Fruit fly (Drosophila melanogaster) whole organism, embryonic: ENCODE measurements around the gene Art8.

ENCODE experiments used
- Ada2b ChIP-seq: fragments of 200-800 bp; sonication (Bioruptor generic); IDR thresholded peaks from 2 replicates; pipeline ENCODE4 v1.3.6; 2022; ENCODE audit warnings: missing biosample characterization, missing genetic modification characterization
- CG10267 ChIP-seq: fragments of 200-800 bp; sonication (Bioruptor generic); optimal IDR thresholded peaks from 2 replicates; lab custom pipeline; 2018; ENCODE audit warnings: missing biosample characterization, mild to moderate bottlenecking, missing genetic modification characterization, moderate library complexity
- CG10366 ChIP-seq: fragments of 200-800 bp; sonication (Bioruptor generic); IDR thresholded peaks from 2 replicates; pipeline ENCODE4 v1.3.6; 2022; ENCODE audit warnings: missing biosample characterization, missing genetic modification characterization
- CG11085 ChIP-seq: fragments of 200-800 bp; sonication (Bioruptor generic); IDR thresholded peaks from 2 replicates; pipeline ENCODE4 v1.3.6; 2022; ENCODE audit warnings: missing biosample characterization, missing genetic modification characterization
- CG13624 ChIP-seq: fragments of 200-800 bp; sonication (Bioruptor generic); optimal IDR thresholded peaks from 2 replicates; lab custom pipeline; 2016; ENCODE audit warnings: missing biosample characterization, missing genetic modification characterization
- CG13894 ChIP-seq: fragments of 200-800 bp; sonication (Bioruptor generic); optimal IDR thresholded peaks from 3 replicates; lab custom pipeline; 2018; ENCODE audit warnings: missing biosample characterization, mild to moderate bottlenecking, missing genetic modification characterization, moderate library complexity
- CG1647 ChIP-seq: fragments of 200-800 bp; sonication (Bioruptor generic); optimal IDR thresholded peaks from 3 replicates; lab custom pipeline; 2016; ENCODE audit warnings: missing biosample characterization, missing genetic modification characterization
- CG16863 ChIP-seq: fragments of 200-800 bp; sonication (Bioruptor generic); optimal IDR thresholded peaks from 3 replicates; lab custom pipeline; 2016; ENCODE audit warnings: missing biosample characterization, missing genetic modification characterization
- CG17359 ChIP-seq: fragments of 200-800 bp; sonication (Bioruptor generic); optimal IDR thresholded peaks from 3 replicates; lab custom pipeline; 2018; ENCODE audit warnings: missing biosample characterization, mild to moderate bottlenecking, missing genetic modification characterization, moderate library complexity
- CG18619 ChIP-seq: fragments of 200-800 bp; sonication (Bioruptor generic); optimal IDR thresholded peaks from 3 replicates; lab custom pipeline; 2017; ENCODE audit warnings: missing biosample characterization, mild to moderate bottlenecking, missing genetic modification characterization
- CG2202 ChIP-seq: fragments of 200-800 bp; sonication (Bioruptor generic); optimal IDR thresholded peaks from 2 replicates; lab custom pipeline; 2018; ENCODE audit warnings: missing biosample characterization, mild to moderate bottlenecking, missing genetic modification characterization
- CG31224 ChIP-seq: fragments of 200-800 bp; sonication (Bioruptor generic); IDR thresholded peaks from 2 replicates; pipeline ENCODE4 v1.3.6; 2022; ENCODE audit warnings: missing biosample characterization, missing genetic modification characterization
- CG3281 ChIP-seq: fragments of 200-800 bp; sonication (Bioruptor generic); optimal IDR thresholded peaks from 3 replicates; lab custom pipeline; 2017; ENCODE audit warnings: missing biosample characterization, mild to moderate bottlenecking, missing genetic modification characterization
- CG6654 ChIP-seq: fragments of 200-800 bp; sonication (Bioruptor generic); optimal IDR thresholded peaks from 2 replicates; lab custom pipeline; 2017; ENCODE audit warnings: missing biosample characterization, mild to moderate bottlenecking, missing genetic modification characterization
- CG6854 ChIP-seq: fragments of 200-800 bp; sonication (Bioruptor generic); optimal IDR thresholded peaks from 3 replicates; lab custom pipeline; 2017; ENCODE audit warnings: missing biosample characterization, mild to moderate bottlenecking, missing genetic modification characterization
- CG7786 ChIP-seq: fragments of 200-800 bp; sonication (Bioruptor generic); optimal IDR thresholded peaks from 2 replicates; lab custom pipeline; 2016; ENCODE audit warnings: missing biosample characterization, missing genetic modification characterization
- CG8089 ChIP-seq: fragments of 200-800 bp; sonication (Bioruptor generic); optimal IDR thresholded peaks from 3 replicates; lab custom pipeline; 2016; ENCODE audit warnings: missing biosample characterization, missing genetic modification characterization
- CG9817 ChIP-seq: fragments of 200-800 bp; sonication (Bioruptor generic); optimal IDR thresholded peaks from 2 replicates; lab custom pipeline; 2018; ENCODE audit warnings: missing biosample characterization, mild to moderate bottlenecking, missing genetic modification characterization, moderate library complexity
- E2f1 ChIP-seq: fragments of 200-800 bp; sonication (Bioruptor generic); IDR thresholded peaks from 2 replicates; pipeline ENCODE4 v1.3.6; 2022; ENCODE audit warnings: missing biosample characterization, missing genetic modification characterization
- Fer2 ChIP-seq: fragments of 200-800 bp; sonication (Bioruptor generic); optimal IDR thresholded peaks from 2 replicates; lab custom pipeline; 2018; ENCODE audit warnings: missing biosample characterization, mild to moderate bottlenecking, missing genetic modification characterization, moderate library complexity
- Fer3 ChIP-seq: fragments of 200-800 bp; sonication (Bioruptor generic); optimal IDR thresholded peaks from 2 replicates; lab custom pipeline; 2018; ENCODE audit warnings: missing biosample characterization, mild to moderate bottlenecking, missing genetic modification characterization, moderate library complexity
- HLH3B ChIP-seq: fragments of 200-800 bp; sonication (Bioruptor generic); IDR thresholded peaks from 2 replicates; pipeline ENCODE4 v1.3.6; 2022; ENCODE audit warnings: missing biosample characterization, missing genetic modification characterization
- NK7.1 ChIP-seq: fragments of 200-800 bp; sonication (Bioruptor generic); optimal IDR thresholded peaks from 3 replicates; lab custom pipeline; 2016; ENCODE audit warnings: missing biosample characterization, missing genetic modification characterization
- Oli ChIP-seq: fragments of 200-800 bp; sonication (Bioruptor generic); optimal IDR thresholded peaks from 2 replicates; lab custom pipeline; 2018; ENCODE audit warnings: missing biosample characterization, mild to moderate bottlenecking, missing genetic modification characterization, moderate library complexity
- Poxn ChIP-seq: fragments of 200-800 bp; sonication (Bioruptor generic); IDR thresholded peaks from 2 replicates; pipeline ENCODE4 v1.3.6; 2022; ENCODE audit warnings: missing biosample characterization, missing genetic modification characterization
- Six4 ChIP-seq: fragments of 200-800 bp; sonication (Bioruptor generic); optimal IDR thresholded peaks from 2 replicates; lab custom pipeline; 2016; ENCODE audit warnings: missing biosample characterization, missing genetic modification characterization
- Sox100B ChIP-seq: fragments of 200-800 bp; sonication (Bioruptor generic); optimal IDR thresholded peaks from 3 replicates; lab custom pipeline; 2018; ENCODE audit warnings: missing biosample characterization, mild to moderate bottlenecking, missing genetic modification characterization
- Sox102F ChIP-seq: fragments of 200-800 bp; sonication (Bioruptor generic); optimal IDR thresholded peaks from 2 replicates; lab custom pipeline; 2018; ENCODE audit warnings: missing biosample characterization, mild to moderate bottlenecking, missing genetic modification characterization, moderate library complexity
- cg ChIP-seq: fragments of 200-800 bp; sonication (Bioruptor generic); optimal IDR thresholded peaks from 3 replicates; lab custom pipeline; 2019; ENCODE audit warnings: missing biosample characterization, mild to moderate bottlenecking, missing genetic modification characterization, moderate library complexity
- croc ChIP-seq: fragments of 200-800 bp; sonication (Bioruptor generic); conservative IDR thresholded peaks from 3 replicates; pipeline ENCODE4 v1.3.6; 2022; ENCODE audit warnings: missing biosample characterization, missing genetic modification characterization
- dan ChIP-seq: fragments of 200-800 bp; sonication (Bioruptor generic); IDR thresholded peaks from 2 replicates; pipeline ENCODE4 v1.3.6; 2022; ENCODE audit warnings: missing biosample characterization, missing genetic modification characterization
- esg ChIP-seq: fragments of 200-800 bp; sonication (Bioruptor generic); conservative IDR thresholded peaks from 2 replicates; pipeline ENCODE4 v1.3.6; 2022; ENCODE audit warnings: missing biosample characterization, missing genetic modification characterization
- fd96Cb ChIP-seq: fragments of 200-800 bp; sonication (Bioruptor generic); optimal IDR thresholded peaks from 2 replicates; lab custom pipeline; 2018; ENCODE audit warnings: missing biosample characterization, mild to moderate bottlenecking, missing genetic modification characterization, moderate library complexity
- gcm ChIP-seq: fragments of 200-800 bp; sonication (Bioruptor generic); optimal IDR thresholded peaks from 2 replicates; lab custom pipeline; 2019; ENCODE audit warnings: missing biosample characterization, mild to moderate bottlenecking, missing genetic modification characterization, moderate library complexity
- gem ChIP-seq: fragments of 200-800 bp; sonication (Bioruptor generic); optimal IDR thresholded peaks from 2 replicates; lab custom pipeline; 2019; ENCODE audit warnings: missing biosample characterization, mild to moderate bottlenecking, missing genetic modification characterization, moderate library complexity
- gro ChIP-seq: fragments of 200-800 bp; sonication (Bioruptor generic); optimal IDR thresholded peaks from 2 replicates; lab custom pipeline; 2016; ENCODE audit warnings: missing biosample characterization, missing genetic modification characterization
- gt ChIP-seq: fragments of 200-800 bp; sonication (Bioruptor generic); IDR thresholded peaks from 2 replicates; pipeline ENCODE4 v1.3.6; 2022; ENCODE audit warnings: missing biosample characterization, missing genetic modification characterization
- hbn ChIP-seq: fragments of 200-800 bp; sonication (Bioruptor generic); IDR thresholded peaks from 2 replicates; pipeline ENCODE4 v1.3.6; 2022; ENCODE audit warnings: missing biosample characterization, missing genetic modification characterization; ENCODE audit not compliant: partially characterized antibody
- kah ChIP-seq: fragments of 200-800 bp; sonication (Bioruptor generic); optimal IDR thresholded peaks from 2 replicates; lab custom pipeline; 2018; ENCODE audit warnings: missing biosample characterization, mild to moderate bottlenecking, missing genetic modification characterization
- lilli ChIP-seq: fragments of 200-800 bp; sonication (Bioruptor generic); optimal IDR thresholded peaks from 3 replicates; lab custom pipeline; 2016; ENCODE audit warnings: missing biosample characterization, missing genetic modification characterization
- luna ChIP-seq: fragments of 200-800 bp; sonication (Bioruptor generic); optimal IDR thresholded peaks from 2 replicates; lab custom pipeline; 2016; ENCODE audit warnings: missing biosample characterization, missing genetic modification characterization
- onecut ChIP-seq: fragments of 200-800 bp; sonication (Bioruptor generic); IDR thresholded peaks from 2 replicates; pipeline ENCODE4 v1.3.6; 2022; ENCODE audit warnings: missing biosample characterization, missing genetic modification characterization
- pnt ChIP-seq: fragments of 200-800 bp; sonication (Bioruptor generic); optimal IDR thresholded peaks from 3 replicates; lab custom pipeline; 2016; ENCODE audit warnings: missing biosample characterization, missing genetic modification characterization
- ranshi ChIP-seq: fragments of 200-800 bp; sonication (Bioruptor generic); IDR thresholded peaks from 2 replicates; pipeline ENCODE4 v1.3.6; 2022; ENCODE audit warnings: missing biosample characterization, missing genetic modification characterization
- rib ChIP-seq: fragments of 200-800 bp; sonication (Bioruptor generic); IDR thresholded peaks from 2 replicates; pipeline ENCODE4 v1.3.6; 2022; ENCODE audit warnings: missing biosample characterization, missing genetic modification characterization
- seq ChIP-seq: fragments of 200-800 bp; sonication (Bioruptor generic); IDR thresholded peaks from 2 replicates; pipeline ENCODE4 v1.3.6; 2022; ENCODE audit warnings: missing biosample characterization, missing genetic modification characterization
- sob ChIP-seq: fragments of 200-800 bp; sonication (Bioruptor generic); IDR thresholded peaks from 2 replicates; pipeline ENCODE4 v1.3.6; 2022; ENCODE audit warnings: missing biosample characterization, missing genetic modification characterization
- unpg ChIP-seq: fragments of 200-800 bp; sonication (Bioruptor generic); optimal IDR thresholded peaks from 3 replicates; lab custom pipeline; 2018; ENCODE audit warnings: missing biosample characterization, mild to moderate bottlenecking, missing genetic modification characterization, moderate library complexity
- vfl ChIP-seq: fragments of 200-800 bp; sonication (Bioruptor generic); optimal IDR thresholded peaks from 2 replicates; lab custom pipeline; 2016; ENCODE audit warnings: missing biosample characterization, missing genetic modification characterization
- vnd ChIP-seq: fragments of 200-800 bp; sonication (Bioruptor generic); IDR thresholded peaks from 3 replicates; pipeline ENCODE4 v1.3.6; 2022; ENCODE audit warnings: missing biosample characterization, missing genetic modification characterization; ENCODE audit not compliant: partially characterized antibody
- zfh1 ChIP-seq: fragments of 200-800 bp; sonication (Bioruptor generic); IDR thresholded peaks from 3 replicates; pipeline ENCODE4 v1.3.6; 2022; ENCODE audit warnings: missing biosample characterization, missing genetic modification characterization

Art8 gene

dm6 chr2L:11010999-11011398 is at the start of gene Art8, which contains the start of gene dUTPase (continued):
- peak; percentile 75 for TF ChIP-seq Sox102F (GFP tag; lab: Kevin White, UChicago)
- TF ChIP-seq Fer3: peak; percentile 65
- peak; percentile 53 for TF ChIP-seq ranshi
- no peak for TF ChIP-seq kah
- TF ChIP-seq pnt (GFP tag; lab: Kevin White, UChicago): no peak
- peak; percentile 42; the same call in 1 of the 2 replicates for TF ChIP-seq E2f1
- TF ChIP-seq CG17359 (tag; lab: Kevin White, UChicago): peak; percentile 66
- TF ChIP-seq CG31224 (GFP tag; lab: Robert Waterston, UW): peak; percentile 47; the same call in 1 of the 2 replicates
- TF ChIP-seq NK7.1: no peak
- TF ChIP-seq CG16863 (GFP tag; lab: Kevin White, UChicago): peak; percentile 32
- TF ChIP-seq CG13894 (tag; lab: Kevin White, UChicago): no peak
- TF ChIP-seq vfl (GFP tag; lab: Kevin White, UChicago): peak; percentile 48
- peak; percentile 81 for TF ChIP-seq CG3281 (GFP tag; lab: Kevin White, UChicago)
- TF ChIP-seq seq: 0 out of 2 replicates have a peak, but pooled peaks have one; percentile 34
- no peak for TF ChIP-seq CG6654
- peak; percentile 55 for TF ChIP-seq HLH3B (GFP tag; lab: Robert Waterston, UW)
- peak; percentile 75 for TF ChIP-seq unpg (GFP tag; lab: Kevin White, UChicago)
- peak; percentile 88 for TF ChIP-seq sob (GFP tag; lab: Robert Waterston, UW)
- TF ChIP-seq Oli (tag; lab: Kevin White, UChicago): peak; percentile 5
- peak; percentile 34 for TF ChIP-seq fd96Cb (tag; lab: Kevin White, UChicago)
- TF ChIP-seq croc (GFP tag; lab: Robert Waterston, UW): peak; percentile 43; the same call in 2 of the 3 replicates
- peak; percentile 72; the same call in 2 of the 3 replicates for TF ChIP-seq zfh1
- no peak for TF ChIP-seq CG1647
- no peak for TF ChIP-seq cg (GFP tag; lab: Kevin White, UChicago)
- peak; percentile 40 for TF ChIP-seq Fer2 (tag; lab: Kevin White, UChicago)
- peak; percentile 61 for TF ChIP-seq Ada2b (GFP tag; lab: Robert Waterston, UW)
- no peak for TF ChIP-seq Sox100B (GFP tag; lab: Kevin White, UChicago)
- TF ChIP-seq CG7786: peak; percentile 13
- peak; percentile 39 for TF ChIP-seq CG13624 (GFP tag; lab: Kevin White, UChicago)
- no peak for TF ChIP-seq rib
- no peak for TF ChIP-seq dan (GFP tag; lab: Robert Waterston, UW)
- no peak for TF ChIP-seq gt
- peak; percentile 75 for TF ChIP-seq Six4 (GFP tag; lab: Kevin White, UChicago)
- TF ChIP-seq CG2202 (tag; lab: Kevin White, UChicago): peak; percentile 49
- TF ChIP-seq hbn: peak; percentile 85
- TF ChIP-seq onecut (GFP tag; lab: Robert Waterston, UW): no peak
- peak; percentile 42 for TF ChIP-seq CG10366
- peak; percentile 71 for TF ChIP-seq CG9817
- no peak for TF ChIP-seq CG11085 (GFP tag; lab: Robert Waterston, UW)
- TF ChIP-seq CG10267 (tag; lab: Kevin White, UChicago): peak; percentile 99
- TF ChIP-seq lilli (GFP tag; lab: Kevin White, UChicago): peak; percentile 84
- TF ChIP-seq CG6854: no peak
- TF ChIP-seq vnd: peak; percentile 68
- no peak for TF ChIP-seq gro
- peak; percentile 58 for TF ChIP-seq gcm
- peak; percentile 86 for TF ChIP-seq gem
- TF ChIP-seq CG8089 (GFP tag; lab: Kevin White, UChicago): no peak
- no peak for TF ChIP-seq Poxn
- TF ChIP-seq esg (GFP tag; lab: Robert Waterston, UW): 0 out of 2 replicates have a peak, but pooled peaks have one; percentile 34
- TF ChIP-seq CG18619 (GFP tag; lab: Kevin White, UChicago): peak; percentile 14
- TF ChIP-seq luna (GFP tag; lab: Kevin White, UChicago): no peak
